Fruit fly (Drosophila melanogaster): Measurements from ENCODE around the gene CG34384.

dm6 chr3R:7809662-7810621 is 4.2 kb upstream of the CG34384 start, which contains the start of the genes CG2993 and sgll:
- TF ChIP-seq CG15336 (GFP tag; IDR thresholded peaks at IDR 0.05), result no peak
- TF ChIP-seq CG9139 (GFP tag; optimal IDR thresholded peaks at IDR 0.05), result no peak
- peak; percentile 64 for TF ChIP-seq vri (GFP tag; optimal IDR thresholded peaks at IDR 0.05)
- peak; percentile 61 for TF ChIP-seq CG34406 (GFP tag; optimal IDR thresholded peaks at IDR 0.05)
- peak; percentile 85 for TF ChIP-seq pdm3 (GFP tag; optimal IDR thresholded peaks at IDR 0.05)
- peak; percentile 50 for TF ChIP-seq CG3032 (tag; optimal IDR thresholded peaks at IDR 0.05)
- TF ChIP-seq acj6 (GFP tag; optimal IDR thresholded peaks at IDR 0.05), result peak; percentile 85

Measured in whole organism, prepupa.